Fruit fly (Drosophila melanogaster) whole organism, prepupa: ENCODE measurements around the gene CG12206.
A peak's percentile ranks its signal among the peaks of the same experiment; 100 is the strongest.

Source experiments
- Blimp-1 ChIP-seq: fragments of 200-800 bp; sonication (Bioruptor generic); optimal IDR thresholded peaks from 3 replicates; lab custom pipeline; 2017; ENCODE audit warnings: missing biosample characterization, missing genetic modification characterization, mild to moderate bottlenecking, moderate library complexity, missing genetic modification reagents
- CG10631 ChIP-seq: fragments of 200-800 bp; sonication (Bioruptor generic); optimal IDR thresholded peaks from 2 replicates; lab custom pipeline; 2016; ENCODE audit warnings: missing biosample characterization, missing genetic modification characterization
- CG11294 ChIP-seq: fragments of 200-800 bp; sonication (Bioruptor generic); IDR thresholded peaks from 2 replicates; pipeline ENCODE4 v1.3.6; 2022; ENCODE audit warnings: missing biosample characterization, missing genetic modification characterization
- CG15336 ChIP-seq: fragments of 200-800 bp; sonication (Bioruptor generic); IDR thresholded peaks from 2 replicates; pipeline ENCODE4 v1.3.6; 2022; ENCODE audit warnings: missing biosample characterization, missing genetic modification characterization
- CG3032 ChIP-seq: fragments of 200-800 bp; optimal IDR thresholded peaks from 2 replicates; lab custom pipeline; 2019; ENCODE audit warnings: missing biosample characterization, mild to moderate bottlenecking, missing genetic modification characterization, moderate library complexity
- CG31627 ChIP-seq: fragments of 200-800 bp; sonication (Bioruptor generic); optimal IDR thresholded peaks from 3 replicates; lab custom pipeline; 2016; ENCODE audit warnings: missing biosample characterization, missing genetic modification characterization
- CG32006 ChIP-seq: fragments of 200-800 bp; sonication (Bioruptor generic); optimal IDR thresholded peaks from 3 replicates; lab custom pipeline; 2017; ENCODE audit warnings: missing biosample characterization, mild to moderate bottlenecking, missing genetic modification characterization
- CG34406 ChIP-seq: fragments of 200-800 bp; sonication (Bioruptor generic); optimal IDR thresholded peaks from 3 replicates; lab custom pipeline; 2016; ENCODE audit warnings: missing biosample characterization, missing genetic modification characterization
- CG3919 ChIP-seq: fragments of 200-800 bp; sonication (Bioruptor generic); optimal IDR thresholded peaks from 3 replicates; lab custom pipeline; 2016; ENCODE audit warnings: missing biosample characterization, missing genetic modification characterization
- CG4318 ChIP-seq: fragments of 200-800 bp; sonication (Bioruptor generic); optimal IDR thresholded peaks from 3 replicates; lab custom pipeline; 2017; ENCODE audit warnings: missing biosample characterization, mild to moderate bottlenecking, missing genetic modification characterization
- CG6276 ChIP-seq: fragments of 200-800 bp; sonication (Bioruptor generic); optimal IDR thresholded peaks from 2 replicates; lab custom pipeline; 2017; ENCODE audit warnings: missing biosample characterization, mild to moderate bottlenecking, missing genetic modification characterization
- CG6792 ChIP-seq: fragments of 200-800 bp; sonication (Bioruptor generic); optimal IDR thresholded peaks from 3 replicates; lab custom pipeline; 2016; ENCODE audit warnings: missing biosample characterization, missing genetic modification characterization
- CG6854 ChIP-seq: fragments of 200-800 bp; sonication (Bioruptor generic); optimal IDR thresholded peaks from 2 replicates; lab custom pipeline; 2017; ENCODE audit warnings: missing biosample characterization, mild to moderate bottlenecking, missing genetic modification characterization
- CG7368 ChIP-seq: fragments of 200-800 bp; sonication (Bioruptor generic); optimal IDR thresholded peaks from 3 replicates; lab custom pipeline; 2016; ENCODE audit warnings: missing biosample characterization, missing genetic modification characterization
- CG8119 ChIP-seq: fragments of 200-800 bp; sonication (Bioruptor generic); IDR thresholded peaks from 3 replicates; pipeline ENCODE4 v1.3.6; 2022; ENCODE audit warnings: missing biosample characterization, missing genetic modification characterization
- CG8632 ChIP-seq: fragments of 200-800 bp; sonication (Bioruptor generic); optimal IDR thresholded peaks from 3 replicates; lab custom pipeline; 2016; ENCODE audit warnings: missing biosample characterization, missing genetic modification characterization
- Eip75B ChIP-seq: fragments of 200-800 bp; sonication (Bioruptor generic); optimal IDR thresholded peaks from 3 replicates; lab custom pipeline; 2016; ENCODE audit warnings: missing biosample characterization, missing genetic modification characterization
- Eip78C ChIP-seq: fragments of 200-800 bp; sonication (Bioruptor generic); peaks from one replicate; lab custom pipeline; 2016; ENCODE audit warnings: missing biosample characterization, missing genetic modification characterization
- Eip93F ChIP-seq: fragments of 200-800 bp; sonication (Bioruptor generic); optimal IDR thresholded peaks from 2 replicates; lab custom pipeline; 2016; ENCODE audit warnings: missing biosample characterization, mild to moderate bottlenecking, missing genetic modification characterization
- Ets96B ChIP-seq: fragments of 200-800 bp; optimal IDR thresholded peaks from 2 replicates; lab custom pipeline; 2019; ENCODE audit warnings: missing biosample characterization, mild to moderate bottlenecking, missing genetic modification characterization, moderate library complexity
- Gug ChIP-seq: fragments of 200-800 bp; sonication (Bioruptor generic); IDR thresholded peaks from 2 replicates; pipeline ENCODE4 v1.3.6; 2022; ENCODE audit warnings: missing biosample characterization, missing genetic modification characterization
- Hr39 ChIP-seq: fragments of 200-800 bp; sonication (Bioruptor generic); optimal IDR thresholded peaks from 2 replicates; lab custom pipeline; 2016; ENCODE audit warnings: missing biosample characterization, missing genetic modification characterization
- Hr4 ChIP-seq: fragments of 200-800 bp; sonication (Bioruptor generic); optimal IDR thresholded peaks from 3 replicates; lab custom pipeline; 2016; ENCODE audit warnings: missing biosample characterization, missing genetic modification characterization
- Met ChIP-seq: fragments of 200-800 bp; sonication (Bioruptor generic); optimal IDR thresholded peaks from 3 replicates; lab custom pipeline; 2016; ENCODE audit warnings: missing biosample characterization, missing genetic modification characterization
- OdsH ChIP-seq: fragments of 200-800 bp; sonication (Bioruptor generic); optimal IDR thresholded peaks from 3 replicates; lab custom pipeline; 2016; ENCODE audit warnings: missing biosample characterization, missing genetic modification characterization
- Sox102F ChIP-seq: fragments of 200-800 bp; sonication (Bioruptor generic); optimal IDR thresholded peaks from 2 replicates; lab custom pipeline; 2016; ENCODE audit warnings: missing biosample characterization, mild to moderate bottlenecking, missing genetic modification characterization
- Sox14 ChIP-seq: fragments of 200-800 bp; sonication (Bioruptor generic); optimal IDR thresholded peaks from 3 replicates; lab custom pipeline; 2016; ENCODE audit warnings: missing biosample characterization, missing genetic modification characterization
- Sox15 ChIP-seq: fragments of 200-800 bp; sonication (Bioruptor generic); optimal IDR thresholded peaks from 3 replicates; lab custom pipeline; 2016; ENCODE audit warnings: missing biosample characterization, missing genetic modification characterization
- cyc ChIP-seq: fragments of 200-800 bp; sonication (Bioruptor generic); optimal IDR thresholded peaks from 3 replicates; lab custom pipeline; 2016; ENCODE audit warnings: missing biosample characterization, missing genetic modification characterization
- dac ChIP-seq: fragments of 200-800 bp; sonication (Bioruptor generic); optimal IDR thresholded peaks from 2 replicates; lab custom pipeline; 2017; ENCODE audit warnings: missing biosample characterization, mild to moderate bottlenecking, missing genetic modification characterization
- eg ChIP-seq: fragments of 200-800 bp; sonication (Bioruptor generic); IDR thresholded peaks from 3 replicates; pipeline ENCODE4 v1.3.6; 2022; ENCODE audit warnings: missing biosample characterization, missing genetic modification characterization
- esn ChIP-seq: fragments of 200-800 bp; sonication (Bioruptor generic); optimal IDR thresholded peaks from 2 replicates; lab custom pipeline; 2016; ENCODE audit warnings: missing biosample characterization, mild to moderate bottlenecking, missing genetic modification characterization, moderate library complexity
- fd59A ChIP-seq: fragments of 200-800 bp; sonication (Bioruptor generic); optimal IDR thresholded peaks from 2 replicates; lab custom pipeline; 2017; ENCODE audit warnings: missing biosample characterization, mild to moderate bottlenecking, missing genetic modification characterization, missing genetic modification reagents
- fd85E ChIP-seq: fragments of 200-800 bp; sonication (Bioruptor generic); optimal IDR thresholded peaks from 3 replicates; lab custom pipeline; 2016; ENCODE audit warnings: missing biosample characterization, missing genetic modification characterization
- lz ChIP-seq: fragments of 200-800 bp; sonication (Bioruptor generic); optimal IDR thresholded peaks from 3 replicates; lab custom pipeline; 2016; ENCODE audit warnings: missing biosample characterization, missing genetic modification characterization
- net ChIP-seq: fragments of 200-800 bp; sonication (Bioruptor generic); optimal IDR thresholded peaks from 3 replicates; lab custom pipeline; 2016; ENCODE audit warnings: missing biosample characterization, missing genetic modification characterization
- pdm3 ChIP-seq: fragments of 200-800 bp; sonication (Bioruptor generic); optimal IDR thresholded peaks from 3 replicates; lab custom pipeline; 2016; ENCODE audit warnings: missing biosample characterization, missing genetic modification characterization
- salr ChIP-seq, 2 experiments: fragments of 200-800 bp; sonication (Bioruptor generic); optimal IDR thresholded peaks; 3 replicates each; lab custom pipeline; 2016 to 2018; ENCODE audit warnings: missing biosample characterization in 2 of 2, missing genetic modification characterization in 2 of 2, mild to moderate bottlenecking in 1 of 2
- spab ChIP-seq: fragments of 200-800 bp; sonication (Bioruptor generic); optimal IDR thresholded peaks from 2 replicates; lab custom pipeline; 2017; ENCODE audit warnings: missing biosample characterization, mild to moderate bottlenecking, missing genetic modification characterization, missing genetic modification reagents
- svp ChIP-seq: fragments of 200-800 bp; sonication (Bioruptor generic); peaks from one replicate; lab custom pipeline; 2016; ENCODE audit warnings: missing biosample characterization, missing genetic modification characterization

Gene CG12206

dm6 chrX:3451916-3452315 is 22.4 kb downstream of the CG12206 start:
- TF ChIP-seq Eip75B (GFP tag; lab: Kevin White, UChicago) (peak; percentile 12), eg (peak; percentile 79), Blimp-1 (GFP tag; lab: Kevin White, UChicago) (no peak), pdm3 (GFP tag; lab: Kevin White, UChicago) (peak; percentile 20), esn (GFP tag; lab: Kevin White, UChicago) (no peak), Eip93F (GFP tag; lab: Kevin White, UChicago) (no peak), CG6792 (no peak), CG6276 (GFP tag; lab: Kevin White, UChicago) (peak; percentile 35), CG8119 (GFP tag; lab: Robert Waterston, UW) (peak; percentile 37; the same call in 2 of the 3 replicates), Hr4 (GFP tag; lab: Kevin White, UChicago) (peak; percentile 48), net (GFP tag; lab: Kevin White, UChicago) (no peak), OdsH (GFP tag; lab: Kevin White, UChicago) (no peak), svp (no peak), Sox15 (GFP tag; lab: Kevin White, UChicago) (no peak), CG3032 (tag; lab: Kevin White, UChicago) (no peak), CG31627 (no peak), fd59A (GFP tag; lab: Kevin White, UChicago) (no peak), Eip78C (GFP tag; lab: Kevin White, UChicago) (peak; percentile 66), Ets96B (no peak), Gug (GFP tag; lab: Robert Waterston, UW) (0 out of 2 replicates have a peak, but pooled peaks have one; percentile 15), CG7368 (GFP tag; lab: Kevin White, UChicago) (no peak), CG10631 (GFP tag; lab: Kevin White, UChicago) (no peak), spab (GFP tag; lab: Kevin White, UChicago) (no peak), CG3919 (GFP tag; lab: Kevin White, UChicago) (peak; percentile 4), CG32006 (peak; percentile 55), CG15336 (GFP tag; lab: Robert Waterston, UW) (peak; percentile 50; the same call in 1 of the 2 replicates), Sox14 (GFP tag; lab: Kevin White, UChicago) (no peak)
- TF ChIP-seq, all 60 proteins: peak for 11

dm6 chrX:3451250-3451786 is 23.0 kb downstream of the CG12206 start:
- no peak for TF ChIP-seq Sox15 (GFP tag; lab: Kevin White, UChicago)
- TF ChIP-seq CG6854 (GFP tag; lab: Kevin White, UChicago), result peak; percentile 8
- TF ChIP-seq CG15336 (GFP tag; lab: Robert Waterston, UW), result peak; percentile 17; the same call in 1 of the 2 replicates

DNA sequence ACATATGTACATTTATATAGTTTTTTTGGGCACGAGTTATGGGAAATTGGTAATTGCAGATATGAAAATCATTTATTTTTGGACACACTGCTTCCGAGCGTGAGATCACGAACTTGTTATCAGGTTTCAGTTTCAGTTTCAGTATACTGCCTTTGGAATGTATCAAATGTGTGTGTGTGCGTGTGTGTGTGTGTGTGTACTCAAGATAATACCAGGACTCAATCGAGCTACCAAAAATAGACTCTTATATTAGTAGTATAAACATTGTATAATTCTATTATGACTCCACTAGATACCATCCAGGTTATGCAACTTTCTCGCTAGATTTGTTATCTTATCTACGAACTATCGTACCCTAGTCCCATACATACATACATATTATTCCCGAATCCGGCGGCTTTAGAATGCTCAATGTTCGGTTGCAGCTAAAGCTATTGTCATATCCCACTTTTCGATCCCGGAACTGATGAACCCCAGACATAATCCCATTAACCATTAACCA is 25.4 kb downstream of the CG12206 start, which contains the start of gene CG12535:
CG12535 (minus strand) TSS at position 51 of the 502 bp plus-strand sequence.
- peak; percentile 62 for TF ChIP-seq svp
- TF ChIP-seq Hr4 (GFP tag; lab: Kevin White, UChicago), result no peak

DNA sequence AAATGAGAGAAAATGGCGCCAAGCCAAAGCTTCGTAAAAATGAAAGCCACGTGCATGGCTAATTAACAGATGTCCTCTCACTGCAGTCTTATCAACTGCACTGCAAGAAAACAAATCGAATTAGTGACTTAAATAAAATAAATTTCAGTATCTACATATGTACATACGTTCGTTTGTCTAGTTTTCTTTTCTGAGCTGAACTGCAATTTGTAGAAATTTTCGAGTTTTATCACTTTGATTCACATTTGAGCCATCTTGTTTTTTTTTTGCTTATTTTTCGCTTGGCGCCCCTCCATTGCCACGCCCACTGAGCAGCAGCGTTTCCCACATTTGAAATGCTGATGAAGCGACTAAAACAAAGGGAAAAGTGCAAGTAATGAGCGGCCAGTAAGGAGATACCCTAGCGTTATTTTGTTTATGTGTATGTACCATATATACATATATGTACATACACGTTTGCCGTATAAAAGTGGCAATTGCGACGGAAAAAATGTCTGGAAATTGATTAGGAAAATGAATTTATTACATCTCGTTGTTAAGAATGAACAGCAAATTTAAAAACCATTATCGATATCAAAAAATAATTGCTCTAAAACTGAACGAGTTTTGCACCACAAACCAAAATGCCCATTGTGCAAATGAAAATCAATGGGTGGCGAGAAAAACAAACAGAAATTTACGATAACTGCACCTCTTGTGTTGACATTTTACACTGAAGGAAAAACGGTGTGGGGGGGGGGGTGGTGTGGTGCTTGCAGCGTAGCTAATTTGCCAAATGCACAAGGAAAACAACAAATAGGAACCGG is 26.4 kb downstream of the CG12206 start:
- peak; percentile 40 for TF ChIP-seq Hr4 (GFP tag; lab: Kevin White, UChicago)
- TF ChIP-seq CG34406 (GFP tag; lab: Kevin White, UChicago), result peak; percentile 27
- no peak for TF ChIP-seq Sox102F (GFP tag; lab: Kevin White, UChicago)
- peak; percentile 24 for TF ChIP-seq dac (GFP tag; lab: Kevin White, UChicago)
- peak; percentile 39 for TF ChIP-seq CG6276 (GFP tag; lab: Kevin White, UChicago)
- TF ChIP-seq spab (GFP tag; lab: Kevin White, UChicago), result no peak
- TF ChIP-seq eg, result peak; percentile 50
- no peak for TF ChIP-seq Blimp-1 (GFP tag; lab: Kevin White, UChicago)
- no peak for TF ChIP-seq Sox15 (GFP tag; lab: Kevin White, UChicago)
- peak; percentile 50; the same call in 1 of the 2 replicates for TF ChIP-seq CG15336 (GFP tag; lab: Robert Waterston, UW)
- peak; percentile 61 for TF ChIP-seq svp
- no peak for TF ChIP-seq fd85E (GFP tag; lab: Kevin White, UChicago)
- peak; percentile 25 for TF ChIP-seq OdsH (GFP tag; lab: Kevin White, UChicago)
- TF ChIP-seq CG3919 (GFP tag; lab: Kevin White, UChicago), result peak; percentile 18
- TF ChIP-seq CG8632 (GFP tag; lab: Kevin White, UChicago), result peak; percentile 15
- TF ChIP-seq cyc (GFP tag; lab: Kevin White, UChicago), result peak; percentile 33
- TF ChIP-seq salr (GFP tag; optimal IDR thresholded peaks at IDR 0.05; lab: Kevin White, UChicago), result peak in 1 of 2 experiments; percentile 46
- peak; percentile 58 for TF ChIP-seq CG11294 (GFP tag; lab: Robert Waterston, UW)
- peak; percentile 28 for TF ChIP-seq net (GFP tag; lab: Kevin White, UChicago)
- peak; percentile 8 for TF ChIP-seq CG10631 (GFP tag; lab: Kevin White, UChicago)
- peak; percentile 36 for TF ChIP-seq esn (GFP tag; lab: Kevin White, UChicago)
- TF ChIP-seq CG3032 (tag; lab: Kevin White, UChicago), result no peak
- TF ChIP-seq Met, result peak; percentile 60
- TF ChIP-seq Hr39 (GFP tag; lab: Kevin White, UChicago), result peak; percentile 23
- TF ChIP-seq lz (GFP tag; lab: Kevin White, UChicago), result peak; percentile 16
- TF ChIP-seq Eip75B (GFP tag; lab: Kevin White, UChicago), result no peak
- TF ChIP-seq CG4318 (GFP tag; lab: Kevin White, UChicago), result no peak
